Worm (Caenorhabditis elegans) whole organism, L3 larva: ENCODE data around the gene srx-93.

Experiments
- ama-1 ChIP-seq: fragments of 150-350 bp; optimal IDR thresholded peaks from 2 replicates; lab custom pipeline; 2018
- nhr-11 ChIP-seq: fragments of 150-350 bp; optimal IDR thresholded peaks from 2 replicates; lab custom pipeline; 2014; ENCODE audit warnings: missing biosample characterization, missing genetic modification characterization

ce11 chrV:3592099-3592498, 28.4 kb downstream of the srx-93 start, which contains the start of gene T22F3.12:
- TF ChIP-seq nhr-11 (tag; lab: Kevin White, UChicago): no peak
- TF ChIP-seq ama-1 (lab: Kevin White, UChicago): no peak
